Worm (Caenorhabditis elegans) whole organism, mixed stage, embryonic: ENCODE data around the gene C31G12.1.

ENCODE experiments used
- ces-1 ChIP-seq: fragments of 150-350 bp; optimal IDR thresholded peaks from 2 replicates; lab custom pipeline; 2014; ENCODE audit warnings: missing biosample characterization, missing genetic modification reagents, missing genetic modification characterization
- elt-3 ChIP-seq: fragments of 150-350 bp; optimal IDR thresholded peaks from 2 replicates; lab custom pipeline; 2014; ENCODE audit warnings: missing biosample characterization, missing genetic modification characterization
- hlh-1 ChIP-seq: fragments of 150-350 bp; optimal IDR thresholded peaks from 2 replicates; lab custom pipeline; 2014; ENCODE audit warnings: missing biosample characterization, missing genetic modification reagents, missing genetic modification characterization
- mab-5 ChIP-seq: fragments of 150-350 bp; optimal IDR thresholded peaks from 2 replicates; lab custom pipeline; 2014; ENCODE audit warnings: missing biosample characterization, missing genetic modification characterization
- mep-1 ChIP-seq: fragments of 150-350 bp; optimal IDR thresholded peaks from 2 replicates; lab custom pipeline; 2017; ENCODE audit warnings: missing biosample characterization, missing genetic modification reagents, missing genetic modification characterization, inconsistent platforms
- nhr-12 ChIP-seq: fragments of 150-350 bp; optimal IDR thresholded peaks from 2 replicates; lab custom pipeline; 2014; ENCODE audit warnings: missing biosample characterization, missing genetic modification characterization
- ztf-11 ChIP-seq: fragments of 150-350 bp; optimal IDR thresholded peaks from 2 replicates; lab custom pipeline; 2014; ENCODE audit warnings: missing biosample characterization, missing genetic modification characterization

- no peak for TF ChIP-seq mab-5 (tag; lab: Kevin White, UChicago)
- no peak for TF ChIP-seq ces-1
- TF ChIP-seq hlh-1, result no peak
- no peak for TF ChIP-seq ztf-11 (tag; lab: Kevin White, UChicago)
- TF ChIP-seq nhr-12 (tag; lab: Kevin White, UChicago), result no peak
- TF ChIP-seq mep-1 (tag; lab: Kevin White, UChicago), result no peak
- TF ChIP-seq elt-3 (tag; lab: Kevin White, UChicago), result no peak
Observed at ce11 chrV:18157707-18158106, 22.1 kb upstream of the C31G12.1 start, which contains the start of gene clec-48.
